Fruit fly (Drosophila melanogaster) whole organism, prepupa: ENCODE measurements around the gene OXA1L.

Experiments
- Blimp-1 ChIP-seq: fragments of 200-800 bp; sonication (Bioruptor generic); optimal IDR thresholded peaks from 3 replicates; lab custom pipeline; 2017; ENCODE audit warnings: missing biosample characterization, missing genetic modification characterization, mild to moderate bottlenecking, moderate library complexity, missing genetic modification reagents
- CG11294 ChIP-seq: fragments of 200-800 bp; sonication (Bioruptor generic); IDR thresholded peaks from 2 replicates; pipeline ENCODE4 v1.3.6; 2022; ENCODE audit warnings: missing biosample characterization, missing genetic modification characterization
- CG11762 ChIP-seq: fragments of 200-800 bp; sonication (Bioruptor generic); optimal IDR thresholded peaks from 3 replicates; lab custom pipeline; 2016; ENCODE audit warnings: missing biosample characterization, missing genetic modification characterization; ENCODE audit not compliant: insufficient read depth
- CG11902 ChIP-seq: fragments of 200-800 bp; sonication (Bioruptor generic); optimal IDR thresholded peaks from 3 replicates; lab custom pipeline; 2016; ENCODE audit warnings: missing biosample characterization, missing genetic modification characterization
- CG15336 ChIP-seq: fragments of 200-800 bp; sonication (Bioruptor generic); IDR thresholded peaks from 2 replicates; pipeline ENCODE4 v1.3.6; 2022; ENCODE audit warnings: missing biosample characterization, missing genetic modification characterization
- CG1621 ChIP-seq: fragments of 200-800 bp; sonication (Bioruptor generic); optimal IDR thresholded peaks from 3 replicates; lab custom pipeline; 2018; ENCODE audit warnings: missing biosample characterization, mild to moderate bottlenecking, missing genetic modification characterization
- CG16779 ChIP-seq: fragments of 200-800 bp; sonication (Bioruptor generic); optimal IDR thresholded peaks from 3 replicates; lab custom pipeline; 2017; ENCODE audit warnings: missing biosample characterization, mild to moderate bottlenecking, missing genetic modification characterization
- CG3032 ChIP-seq: fragments of 200-800 bp; optimal IDR thresholded peaks from 2 replicates; lab custom pipeline; 2019; ENCODE audit warnings: missing biosample characterization, mild to moderate bottlenecking, missing genetic modification characterization, moderate library complexity
- CG31627 ChIP-seq: fragments of 200-800 bp; sonication (Bioruptor generic); optimal IDR thresholded peaks from 3 replicates; lab custom pipeline; 2016; ENCODE audit warnings: missing biosample characterization, missing genetic modification characterization
- CG34406 ChIP-seq: fragments of 200-800 bp; sonication (Bioruptor generic); optimal IDR thresholded peaks from 3 replicates; lab custom pipeline; 2016; ENCODE audit warnings: missing biosample characterization, missing genetic modification characterization
- CG3919 ChIP-seq: fragments of 200-800 bp; sonication (Bioruptor generic); optimal IDR thresholded peaks from 3 replicates; lab custom pipeline; 2016; ENCODE audit warnings: missing biosample characterization, missing genetic modification characterization
- CG4318 ChIP-seq: fragments of 200-800 bp; sonication (Bioruptor generic); optimal IDR thresholded peaks from 3 replicates; lab custom pipeline; 2017; ENCODE audit warnings: missing biosample characterization, mild to moderate bottlenecking, missing genetic modification characterization
- CG6792 ChIP-seq: fragments of 200-800 bp; sonication (Bioruptor generic); optimal IDR thresholded peaks from 3 replicates; lab custom pipeline; 2016; ENCODE audit warnings: missing biosample characterization, missing genetic modification characterization
- CG8119 ChIP-seq: fragments of 200-800 bp; sonication (Bioruptor generic); IDR thresholded peaks from 3 replicates; pipeline ENCODE4 v1.3.6; 2022; ENCODE audit warnings: missing biosample characterization, missing genetic modification characterization
- CG8319 ChIP-seq: fragments of 200-800 bp; sonication (Bioruptor generic); optimal IDR thresholded peaks from 3 replicates; lab custom pipeline; 2016; ENCODE audit warnings: missing biosample characterization, missing genetic modification characterization
- CG9139 ChIP-seq: fragments of 200-800 bp; sonication (Bioruptor generic); optimal IDR thresholded peaks from 3 replicates; lab custom pipeline; 2017; ENCODE audit warnings: missing biosample characterization, mild to moderate bottlenecking, missing genetic modification characterization
- Eip75B ChIP-seq: fragments of 200-800 bp; sonication (Bioruptor generic); optimal IDR thresholded peaks from 3 replicates; lab custom pipeline; 2016; ENCODE audit warnings: missing biosample characterization, missing genetic modification characterization
- Eip78C ChIP-seq: fragments of 200-800 bp; sonication (Bioruptor generic); peaks from one replicate; lab custom pipeline; 2016; ENCODE audit warnings: missing biosample characterization, missing genetic modification characterization
- Eip93F ChIP-seq: fragments of 200-800 bp; sonication (Bioruptor generic); optimal IDR thresholded peaks from 2 replicates; lab custom pipeline; 2016; ENCODE audit warnings: missing biosample characterization, mild to moderate bottlenecking, missing genetic modification characterization
- Ets21C ChIP-seq: fragments of 200-800 bp; sonication (Bioruptor generic); optimal IDR thresholded peaks from 3 replicates; lab custom pipeline; 2016; ENCODE audit warnings: missing biosample characterization, missing genetic modification characterization
- Ets96B ChIP-seq: fragments of 200-800 bp; optimal IDR thresholded peaks from 2 replicates; lab custom pipeline; 2019; ENCODE audit warnings: missing biosample characterization, mild to moderate bottlenecking, missing genetic modification characterization, moderate library complexity
- Hr38 ChIP-seq: sonication (Bioruptor generic); optimal IDR thresholded peaks from 2 replicates; lab custom pipeline; 2016; ENCODE audit warnings: missing biosample characterization, missing genetic modification characterization
- Hr39 ChIP-seq: fragments of 200-800 bp; sonication (Bioruptor generic); optimal IDR thresholded peaks from 2 replicates; lab custom pipeline; 2016; ENCODE audit warnings: missing biosample characterization, missing genetic modification characterization
- Met ChIP-seq: fragments of 200-800 bp; sonication (Bioruptor generic); optimal IDR thresholded peaks from 3 replicates; lab custom pipeline; 2016; ENCODE audit warnings: missing biosample characterization, missing genetic modification characterization
- Sox102F ChIP-seq: fragments of 200-800 bp; sonication (Bioruptor generic); optimal IDR thresholded peaks from 2 replicates; lab custom pipeline; 2016; ENCODE audit warnings: missing biosample characterization, mild to moderate bottlenecking, missing genetic modification characterization
- Sox14 ChIP-seq: fragments of 200-800 bp; sonication (Bioruptor generic); optimal IDR thresholded peaks from 3 replicates; lab custom pipeline; 2016; ENCODE audit warnings: missing biosample characterization, missing genetic modification characterization
- cyc ChIP-seq: fragments of 200-800 bp; sonication (Bioruptor generic); optimal IDR thresholded peaks from 3 replicates; lab custom pipeline; 2016; ENCODE audit warnings: missing biosample characterization, missing genetic modification characterization
- eg ChIP-seq: fragments of 200-800 bp; sonication (Bioruptor generic); IDR thresholded peaks from 3 replicates; pipeline ENCODE4 v1.3.6; 2022; ENCODE audit warnings: missing biosample characterization, missing genetic modification characterization
- fd59A ChIP-seq: fragments of 200-800 bp; sonication (Bioruptor generic); optimal IDR thresholded peaks from 2 replicates; lab custom pipeline; 2017; ENCODE audit warnings: missing biosample characterization, mild to moderate bottlenecking, missing genetic modification characterization, missing genetic modification reagents
- fd85E ChIP-seq: fragments of 200-800 bp; sonication (Bioruptor generic); optimal IDR thresholded peaks from 3 replicates; lab custom pipeline; 2016; ENCODE audit warnings: missing biosample characterization, missing genetic modification characterization
- fkh ChIP-seq: fragments of 200-800 bp; sonication (Bioruptor generic); optimal IDR thresholded peaks from 3 replicates; lab custom pipeline; 2017; ENCODE audit warnings: missing biosample characterization, mild to moderate bottlenecking, missing genetic modification characterization, moderate library complexity
- lz ChIP-seq: fragments of 200-800 bp; sonication (Bioruptor generic); optimal IDR thresholded peaks from 3 replicates; lab custom pipeline; 2016; ENCODE audit warnings: missing biosample characterization, missing genetic modification characterization
- spab ChIP-seq: fragments of 200-800 bp; sonication (Bioruptor generic); optimal IDR thresholded peaks from 2 replicates; lab custom pipeline; 2017; ENCODE audit warnings: missing biosample characterization, mild to moderate bottlenecking, missing genetic modification characterization, missing genetic modification reagents
- svp ChIP-seq: fragments of 200-800 bp; sonication (Bioruptor generic); peaks from one replicate; lab custom pipeline; 2016; ENCODE audit warnings: missing biosample characterization, missing genetic modification characterization
- topi ChIP-seq: fragments of 200-800 bp; sonication (Bioruptor generic); optimal IDR thresholded peaks from 3 replicates; lab custom pipeline; 2016; ENCODE audit warnings: missing biosample characterization, missing genetic modification characterization
- vri ChIP-seq: fragments of 200-800 bp; sonication (Bioruptor generic); optimal IDR thresholded peaks from 3 replicates; lab custom pipeline; 2016; ENCODE audit warnings: missing biosample characterization, mild to moderate bottlenecking, missing genetic modification characterization

OXA1L gene

dm6 chr3L:10882336-10883040 is 3.8 kb downstream of the OXA1L start, which contains the start of the genes CG6409 and galla-2:
TSS of gene CG6409 (minus strand) at chr3L:10882386.
TSS of gene galla-2 (plus strand) at chr3L:10882890.
- TF ChIP-seq fkh (GFP tag; lab: Kevin White, UChicago), result peak; percentile 65
- TF ChIP-seq Sox102F (GFP tag; lab: Kevin White, UChicago), result no peak
- no peak for TF ChIP-seq CG1621 (tag; lab: Kevin White, UChicago)
- no peak for TF ChIP-seq cyc (GFP tag; lab: Kevin White, UChicago)

DNA sequence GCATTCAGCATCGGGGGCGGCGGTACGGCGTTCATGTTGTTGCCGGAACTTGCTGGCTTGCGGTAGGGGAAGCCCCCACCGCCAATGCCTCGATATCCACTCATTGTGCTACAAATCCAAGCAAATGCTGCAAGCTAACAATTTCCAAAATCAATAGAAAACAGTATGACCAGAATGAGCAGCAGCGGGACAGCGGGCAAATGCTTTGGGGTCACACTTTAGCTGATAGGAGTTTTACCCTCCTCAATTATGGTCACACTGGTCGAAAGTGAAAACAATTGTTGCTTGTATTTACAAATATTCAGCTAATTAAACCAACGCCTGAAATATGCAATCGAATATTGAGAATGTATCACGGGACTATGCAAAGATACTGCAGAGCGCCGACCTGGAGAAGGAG is 7.4 kb downstream of the OXA1L start, which contains the start of the genes CG6418 and Blos4:
TSS of gene CG6418 (minus strand) at position 196 of the 400 bp plus-strand sequence.
TSS of gene Blos4 (plus strand) at position 244 of the 400 bp plus-strand sequence.
- TF ChIP-seq CG8119 (GFP tag; lab: Robert Waterston, UW) (no peak), CG3032 (tag; lab: Kevin White, UChicago) (no peak), Eip75B (no peak), CG15336 (GFP tag; lab: Robert Waterston, UW) (no peak), CG11294 (no peak), Hr38 (GFP tag; lab: Kevin White, UChicago) (no peak), svp (no peak), Blimp-1 (GFP tag; lab: Kevin White, UChicago) (peak; percentile 79), Ets21C (GFP tag; lab: Kevin White, UChicago) (no peak), fd85E (no peak), Sox14 (peak; percentile 11), cyc (GFP tag; lab: Kevin White, UChicago) (no peak), lz (GFP tag; lab: Kevin White, UChicago) (no peak), Eip93F (no peak), Hr39 (GFP tag; lab: Kevin White, UChicago) (no peak)
- TF ChIP-seq, all 60 proteins: peak for 2

- TF ChIP-seq Sox102F (GFP tag; lab: Kevin White, UChicago) (no peak), CG11902 (no peak), CG34406 (GFP tag; lab: Kevin White, UChicago) (no peak), Met (GFP tag; lab: Kevin White, UChicago) (no peak), lz (GFP tag; lab: Kevin White, UChicago) (no peak), Eip78C (GFP tag; lab: Kevin White, UChicago) (no peak), spab (GFP tag; lab: Kevin White, UChicago) (no peak), CG31627 (no peak), CG9139 (no peak), CG8319 (GFP tag; lab: Kevin White, UChicago) (no peak), Ets96B (tag; lab: Kevin White, UChicago) (no peak), CG3919 (GFP tag; lab: Kevin White, UChicago) (no peak), Blimp-1 (GFP tag; lab: Kevin White, UChicago) (no peak), Hr39 (GFP tag; lab: Kevin White, UChicago) (no peak), topi (no peak), CG3032 (tag; lab: Kevin White, UChicago) (no peak), fd59A (GFP tag; lab: Kevin White, UChicago) (no peak), Hr38 (GFP tag; lab: Kevin White, UChicago) (no peak)
These were observed 10.2 kb downstream of the OXA1L start for dm6 chr3L:10876036-10876435.

DNA sequence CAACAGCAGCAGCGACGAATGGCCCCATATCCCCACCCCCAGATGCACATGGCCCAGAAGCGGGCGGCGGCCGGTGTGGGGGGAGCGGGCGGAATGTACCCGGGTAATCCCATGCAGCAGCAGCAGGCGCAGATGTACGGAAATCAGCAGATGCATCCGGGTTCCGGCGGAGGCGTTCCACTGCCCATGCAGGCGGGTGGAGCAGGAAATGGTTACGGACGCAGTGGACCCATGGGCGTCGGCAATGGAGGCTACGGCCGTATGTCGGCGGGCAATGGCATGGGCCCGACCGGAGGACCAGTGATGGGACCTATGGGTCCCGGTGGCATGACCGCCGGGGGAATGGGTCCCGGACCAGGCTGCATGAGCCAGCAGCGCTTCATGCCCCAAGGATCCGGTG is 14.7 kb downstream of the OXA1L start:
- no peak for TF ChIP-seq CG8319 (GFP tag; lab: Kevin White, UChicago)
- TF ChIP-seq CG11762 (GFP tag; lab: Kevin White, UChicago), result no peak
- no peak for TF ChIP-seq CG4318 (GFP tag; lab: Kevin White, UChicago)
- no peak for TF ChIP-seq vri
- TF ChIP-seq svp, result no peak
- TF ChIP-seq eg (GFP tag; lab: Robert Waterston, UW), result no peak
- TF ChIP-seq Hr39 (GFP tag; lab: Kevin White, UChicago), result no peak
- no peak for TF ChIP-seq CG6792 (GFP tag; lab: Kevin White, UChicago)
- TF ChIP-seq Hr38 (GFP tag; lab: Kevin White, UChicago), result no peak
- TF ChIP-seq CG16779 (tag; lab: Kevin White, UChicago), result no peak
